Comparison of ENCODE assay signal across 5 fruit fly cellular contexts in the genomic region with DNA sequence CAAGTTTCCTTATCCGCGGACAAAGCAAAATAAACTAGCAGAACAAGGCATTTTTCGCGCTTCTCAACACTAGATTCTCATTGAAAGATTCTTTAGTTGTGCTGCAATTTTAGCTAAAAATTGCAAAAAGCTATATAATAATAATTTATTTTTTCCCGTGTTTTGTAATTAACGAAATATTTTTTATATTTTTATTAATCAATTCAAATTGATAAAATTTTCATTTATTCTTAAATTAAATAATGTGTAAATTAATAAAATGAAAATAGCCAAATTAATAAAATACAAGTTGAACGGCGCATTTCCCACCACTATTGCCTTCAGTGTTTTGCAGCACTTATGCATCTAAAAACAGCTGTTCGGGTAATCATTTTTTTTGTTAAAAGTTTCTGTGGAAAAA.
TF ChIP-seq lines count a peak whose summit lies in the region.

Gene Drep4 (minus strand): TSS at position 7 of the 400 bp plus-strand sequence.
Gene Uvrag (plus strand): TSS at position 322 of the 400 bp plus-strand sequence.

- no peak for TF ChIP-seq CTCF in whole organism, embryonic (GFP tag; optimal IDR thresholded peaks at IDR 0.05; lab: Kevin White, UChicago)

TF ChIP-seq in whole organism, adult, 20 proteins besides CTCF, POLR2A, EP300 and RAD21 (continues in another document):
- TF ChIP-seq CG7045 (GFP tag; optimal IDR thresholded peaks at IDR 0.05; lab: Kevin White, UChicago) (peak; percentile 76), CG11617 (GFP tag; optimal IDR thresholded peaks at IDR 0.05; lab: Kevin White, UChicago) (peak; percentile 77), toe (GFP tag; optimal IDR thresholded peaks at IDR 0.05; lab: Kevin White, UChicago) (peak; percentile 55), CG7101 (tag; optimal IDR thresholded peaks at IDR 0.05; lab: Kevin White, UChicago) (peak; percentile 87), Hr96 (GFP tag; optimal IDR thresholded peaks at IDR 0.05; lab: Kevin White, UChicago) (no peak), CG1620 (GFP tag; optimal IDR thresholded peaks at IDR 0.05; lab: Kevin White, UChicago) (peak; percentile 35), CG14711 (tag; optimal IDR thresholded peaks at IDR 0.05; lab: Kevin White, UChicago) (peak; percentile 80), Clk (GFP tag; optimal IDR thresholded peaks at IDR 0.05; lab: Kevin White, UChicago) (peak; percentile 44), kay (GFP tag; lab: Kevin White, UChicago; ENCODE audit: borderline replicate concordance) (no peak), bab1 (GFP tag; optimal IDR thresholded peaks at IDR 0.05; lab: Kevin White, UChicago) (peak; percentile 55), Crg-1 (GFP tag; optimal IDR thresholded peaks at IDR 0.05; lab: Kevin White, UChicago) (peak; percentile 65), CG33017 (tag; optimal IDR thresholded peaks at IDR 0.05; lab: Kevin White, UChicago) (peak; percentile 55), pad (GFP tag; optimal IDR thresholded peaks at IDR 0.05; lab: Kevin White, UChicago) (peak; percentile 70), Mnt (GFP tag; optimal IDR thresholded peaks at IDR 0.05; lab: Kevin White, UChicago) (peak; percentile 37), tj (GFP tag; optimal IDR thresholded peaks at IDR 0.05; lab: Kevin White, UChicago) (peak; percentile 73), ovo (GFP tag; optimal IDR thresholded peaks at IDR 0.05; lab: Kevin White, UChicago) (peak; percentile 61), CG5204 (GFP tag; optimal IDR thresholded peaks at IDR 0.05; lab: Kevin White, UChicago) (peak; percentile 38)

TF ChIP-seq in whole organism, embryonic, 481 proteins besides CTCF, POLR2A, EP300 and RAD21 (continues in another document):
- TF ChIP-seq BtbVII (GFP tag; optimal IDR thresholded peaks at IDR 0.05; lab: Kevin White, UChicago) (no peak), CG12769 (tag; optimal IDR thresholded peaks at IDR 0.05; lab: Kevin White, UChicago) (no peak), wor (GFP tag; IDR thresholded peaks at IDR 0.05; lab: Robert Waterston, UW) (no peak), CG6689 (GFP tag; IDR thresholded peaks at IDR 0.05; lab: Robert Waterston, UW) (peak; percentile 31; the same call in 1 of the 2 replicates), tgo (GFP tag; IDR thresholded peaks at IDR 0.05; lab: Robert Waterston, UW) (peak; percentile 69; the same call in 2 of the 3 replicates), gcm (GFP tag; optimal IDR thresholded peaks at IDR 0.05; lab: Kevin White, UChicago) (no peak), sug (tag; optimal IDR thresholded peaks at IDR 0.05; lab: Kevin White, UChicago) (no peak), gt (GFP tag; IDR thresholded peaks at IDR 0.05; lab: Robert Waterston, UW) (no peak), gce (GFP tag; IDR thresholded peaks at IDR 0.05; lab: Robert Waterston, UW) (no peak), CG10274 (GFP tag; optimal IDR thresholded peaks at IDR 0.05; lab: Kevin White, UChicago) (no peak), gcm2 (GFP tag; optimal IDR thresholded peaks at IDR 0.05; lab: Kevin White, UChicago) (no peak), CG17359 (tag; optimal IDR thresholded peaks at IDR 0.05; lab: Kevin White, UChicago) (no peak), CG10431 (GFP tag; optimal IDR thresholded peaks at IDR 0.05; lab: Kevin White, UChicago) (peak; percentile 26), CG4404 (GFP tag; IDR thresholded peaks at IDR 0.05; lab: Robert Waterston, UW) (peak; percentile 32; the same call in 1 of the 2 replicates), Antp (GFP tag; optimal IDR thresholded peaks at IDR 0.05; lab: Kevin White, UChicago) (no peak), Ravus (GFP tag; IDR thresholded peaks at IDR 0.05; lab: Robert Waterston, UW) (no peak; the same call in 1 of the 2 replicates), PHDP (tag; optimal IDR thresholded peaks at IDR 0.05; lab: Kevin White, UChicago) (no peak), fd64A (GFP tag; optimal IDR thresholded peaks at IDR 0.05; lab: Kevin White, UChicago) (no peak)

TF ChIP-seq in whole organism, prepupa, 60 proteins besides CTCF, POLR2A, EP300 and RAD21 (continues in another document):
- TF ChIP-seq dac (GFP tag; optimal IDR thresholded peaks at IDR 0.05; lab: Kevin White, UChicago) (peak; percentile 33), Eip93F (GFP tag; optimal IDR thresholded peaks at IDR 0.05; lab: Kevin White, UChicago) (no peak), CG6854 (GFP tag; optimal IDR thresholded peaks at IDR 0.05; lab: Kevin White, UChicago) (no peak), svp (GFP tag; lab: Kevin White, UChicago) (no peak), fd85E (GFP tag; optimal IDR thresholded peaks at IDR 0.05; lab: Kevin White, UChicago) (no peak), Ets21C (GFP tag; optimal IDR thresholded peaks at IDR 0.05; lab: Kevin White, UChicago) (peak; percentile 9), CG3919 (GFP tag; optimal IDR thresholded peaks at IDR 0.05; lab: Kevin White, UChicago) (no peak), spab (GFP tag; optimal IDR thresholded peaks at IDR 0.05; lab: Kevin White, UChicago) (no peak), CG11762 (GFP tag; optimal IDR thresholded peaks at IDR 0.05; lab: Kevin White, UChicago; ENCODE audit: insufficient read depth) (no peak), CG3032 (tag; optimal IDR thresholded peaks at IDR 0.05; lab: Kevin White, UChicago) (peak; percentile 75), CG6276 (GFP tag; optimal IDR thresholded peaks at IDR 0.05; lab: Kevin White, UChicago) (no peak), esn (GFP tag; optimal IDR thresholded peaks at IDR 0.05; lab: Kevin White, UChicago) (peak; percentile 60), CG1621 (tag; optimal IDR thresholded peaks at IDR 0.05; lab: Kevin White, UChicago) (no peak), fd59A (GFP tag; optimal IDR thresholded peaks at IDR 0.05; lab: Kevin White, UChicago) (no peak), dsx (GFP tag; optimal IDR thresholded peaks at IDR 0.05; lab: Kevin White, UChicago; ENCODE audit: poor library complexity, severe bottlenecking) (no peak), CG8632 (GFP tag; optimal IDR thresholded peaks at IDR 0.05; lab: Kevin White, UChicago) (peak; percentile 40), pdm3 (GFP tag; optimal IDR thresholded peaks at IDR 0.05; lab: Kevin White, UChicago) (no peak), CG6792 (GFP tag; optimal IDR thresholded peaks at IDR 0.05; lab: Kevin White, UChicago) (peak; percentile 48)

TF ChIP-seq in whole organism, pupa, 21 proteins besides CTCF, POLR2A, EP300 and RAD21:
- no peak for TF ChIP-seq CG8301 (tag; optimal IDR thresholded peaks at IDR 0.05; lab: Kevin White, UChicago)
- TF ChIP-seq D1 (tag; optimal IDR thresholded peaks at IDR 0.05; lab: Kevin White, UChicago), result peak; percentile 47
- no peak for TF ChIP-seq CG32121 (GFP tag; IDR thresholded peaks at IDR 0.05; lab: Robert Waterston, UW)
- TF ChIP-seq CG9948 (tag; optimal IDR thresholded peaks at IDR 0.05; lab: Kevin White, UChicago), result no peak
- TF ChIP-seq rn (GFP tag; IDR thresholded peaks at IDR 0.05; lab: Robert Waterston, UW), result 0 out of 2 replicates have a peak, but pooled peaks have one; percentile 12
- peak; percentile 69 for TF ChIP-seq CG8159 (tag; optimal IDR thresholded peaks at IDR 0.05; lab: Kevin White, UChicago)
- peak; percentile 50 for TF ChIP-seq CG17806 (tag; optimal IDR thresholded peaks at IDR 0.05; lab: Kevin White, UChicago)
- TF ChIP-seq Snoo (tag; optimal IDR thresholded peaks at IDR 0.05; lab: Kevin White, UChicago), result peak; percentile 51

TF ChIP-seq in whole organism, wandering third instar larva, 38 proteins besides CTCF, POLR2A, EP300 and RAD21 (continues in another document):
- no peak for TF ChIP-seq Dfd (GFP tag; optimal IDR thresholded peaks at IDR 0.05; lab: Kevin White, UChicago)
- peak; percentile 72 for TF ChIP-seq tai (GFP tag; optimal IDR thresholded peaks at IDR 0.05; lab: Kevin White, UChicago)
- TF ChIP-seq Rel (GFP tag; optimal IDR thresholded peaks at IDR 0.05; lab: Kevin White, UChicago), result no peak
- no peak for TF ChIP-seq Rel (tag; optimal IDR thresholded peaks at IDR 0.05; lab: Kevin White, UChicago)
- peak; percentile 73 for TF ChIP-seq rgr (GFP tag; optimal IDR thresholded peaks at IDR 0.05; lab: Kevin White, UChicago)
- no peak for TF ChIP-seq Mio (GFP tag; optimal IDR thresholded peaks at IDR 0.05; lab: Kevin White, UChicago)
- TF ChIP-seq ey (GFP tag; optimal IDR thresholded peaks at IDR 0.05; lab: Kevin White, UChicago), result no peak
- peak; percentile 45 for TF ChIP-seq fru (GFP tag; optimal IDR thresholded peaks at IDR 0.05; lab: Kevin White, UChicago)
- TF ChIP-seq pan (optimal IDR thresholded peaks at IDR 0.05; lab: Kevin White, UChicago), result no peak
- no peak for TF ChIP-seq CG32264 (GFP tag; optimal IDR thresholded peaks at IDR 0.05; lab: Kevin White, UChicago)
- no peak for TF ChIP-seq jim (GFP tag; optimal IDR thresholded peaks at IDR 0.05; lab: Kevin White, UChicago)
- TF ChIP-seq HLH106 (tag; optimal IDR thresholded peaks at IDR 0.05; lab: Kevin White, UChicago), result peak; percentile 82
- TF ChIP-seq Hr78 (GFP tag; optimal IDR thresholded peaks at IDR 0.05; lab: Kevin White, UChicago), result no peak
- TF ChIP-seq foxo (GFP tag; optimal IDR thresholded peaks at IDR 0.05; lab: Kevin White, UChicago), result peak in 1 of 2 experiments; percentile 72
- TF ChIP-seq GATAd (GFP tag; optimal IDR thresholded peaks at IDR 0.05; lab: Kevin White, UChicago), result no peak
- peak; percentile 58 for TF ChIP-seq woc (GFP tag; optimal IDR thresholded peaks at IDR 0.05; lab: Kevin White, UChicago)
- TF ChIP-seq brk (GFP tag; optimal IDR thresholded peaks at IDR 0.05; lab: Kevin White, UChicago), result peak; percentile 67
- no peak for TF ChIP-seq CrebA (GFP tag; optimal IDR thresholded peaks at IDR 0.05; lab: Kevin White, UChicago; ENCODE audit: borderline replicate concordance)
- TF ChIP-seq dmrt93B (GFP tag; optimal IDR thresholded peaks at IDR 0.05; lab: Kevin White, UChicago), result peak; percentile 29
- TF ChIP-seq Abd-B (GFP tag; optimal IDR thresholded peaks at IDR 0.05; lab: Kevin White, UChicago), result no peak
- TF ChIP-seq Dif (GFP tag; optimal IDR thresholded peaks at IDR 0.05; lab: Kevin White, UChicago; ENCODE audit: partially characterized antibody), result no peak
- peak; percentile 47 for TF ChIP-seq CG9705 (GFP tag; optimal IDR thresholded peaks at IDR 0.05; lab: Kevin White, UChicago)
- peak; percentile 89 for TF ChIP-seq Myc (optimal IDR thresholded peaks at IDR 0.05; lab: Kevin White, UChicago)
- peak; percentile 16 for TF ChIP-seq sv (GFP tag; optimal IDR thresholded peaks at IDR 0.05; lab: Kevin White, UChicago)
- no peak for TF ChIP-seq Sp1 (GFP tag; optimal IDR thresholded peaks at IDR 0.05; lab: Kevin White, UChicago)
- peak; percentile 53 for TF ChIP-seq sage (GFP tag; optimal IDR thresholded peaks at IDR 0.05; lab: Kevin White, UChicago)
- no peak for TF ChIP-seq dl (GFP tag; optimal IDR thresholded peaks at IDR 0.05; lab: Kevin White, UChicago; ENCODE audit: insufficient read depth in 1 of 2, partially characterized antibody in 2 of 2)
- TF ChIP-seq dsf (GFP tag; optimal IDR thresholded peaks at IDR 0.05; lab: Kevin White, UChicago; ENCODE audit: borderline replicate concordance), result no peak
- TF ChIP-seq usp (GFP tag; optimal IDR thresholded peaks at IDR 0.05; lab: Kevin White, UChicago), result no peak
- no peak for TF ChIP-seq Vsx2 (GFP tag; optimal IDR thresholded peaks at IDR 0.05; lab: Kevin White, UChicago; ENCODE audit: partially characterized antibody)
- TF ChIP-seq N (GFP tag; optimal IDR thresholded peaks at IDR 0.05; lab: Kevin White, UChicago), result no peak
